Fruit fly (Drosophila melanogaster) whole organism, embryonic: ENCODE results near the gene TFAM.

ENCODE experiments used
- Abd-B ChIP-seq: fragments of 200-800 bp; sonication (Bioruptor generic); optimal IDR thresholded peaks from 2 replicates; lab custom pipeline; 2018; ENCODE audit warnings: missing biosample characterization, mild to moderate bottlenecking, missing genetic modification characterization, moderate library complexity
- Aef1 ChIP-seq: fragments of 200-800 bp; sonication (Bioruptor generic); IDR thresholded peaks from 3 replicates; pipeline ENCODE4 v1.3.6; 2022; ENCODE audit warnings: missing biosample characterization, missing genetic modification characterization
- Blimp-1 ChIP-seq: fragments of 200-800 bp; sonication (Bioruptor generic); optimal IDR thresholded peaks from 3 replicates; lab custom pipeline; 2018; ENCODE audit warnings: missing biosample characterization, missing genetic modification characterization, mild to moderate bottlenecking, moderate library complexity, missing genetic modification reagents
- CG18262 ChIP-seq: fragments of 200-800 bp; optimal IDR thresholded peaks from 3 replicates; lab custom pipeline; 2019; ENCODE audit warnings: missing biosample characterization, mild to moderate bottlenecking, missing genetic modification characterization, moderate library complexity
- Fer3 ChIP-seq: fragments of 200-800 bp; sonication (Bioruptor generic); optimal IDR thresholded peaks from 2 replicates; lab custom pipeline; 2018; ENCODE audit warnings: missing biosample characterization, mild to moderate bottlenecking, missing genetic modification characterization, moderate library complexity
- NfI ChIP-seq: fragments of 200-800 bp; sonication (Bioruptor generic); optimal IDR thresholded peaks from 3 replicates; lab custom pipeline; 2018; ENCODE audit warnings: missing biosample characterization, mild to moderate bottlenecking, missing genetic modification characterization, moderate library complexity
- Sin3A ChIP-seq: fragments of >200 bp; optimal IDR thresholded peaks from 2 replicates; lab custom pipeline; 2018
- bigmax ChIP-seq: fragments of 200-800 bp; sonication (Bioruptor generic); optimal IDR thresholded peaks from 2 replicates; lab custom pipeline; 2018; ENCODE audit warnings: missing biosample characterization, mild to moderate bottlenecking, missing genetic modification characterization
- eyg ChIP-seq: fragments of 200-800 bp; sonication (Bioruptor generic); optimal IDR thresholded peaks from 3 replicates; lab custom pipeline; 2016; ENCODE audit warnings: missing biosample characterization, missing genetic modification characterization
- nau ChIP-seq: fragments of 200-800 bp; sonication (Bioruptor generic); optimal IDR thresholded peaks from 3 replicates; lab custom pipeline; 2017; ENCODE audit warnings: missing biosample characterization, mild to moderate bottlenecking, missing genetic modification characterization, missing genetic modification reagents
- trem ChIP-seq: fragments of 200-800 bp; optimal IDR thresholded peaks from 3 replicates; lab custom pipeline; 2019; ENCODE audit warnings: missing biosample characterization, mild to moderate bottlenecking, missing genetic modification characterization, moderate library complexity

DNA sequence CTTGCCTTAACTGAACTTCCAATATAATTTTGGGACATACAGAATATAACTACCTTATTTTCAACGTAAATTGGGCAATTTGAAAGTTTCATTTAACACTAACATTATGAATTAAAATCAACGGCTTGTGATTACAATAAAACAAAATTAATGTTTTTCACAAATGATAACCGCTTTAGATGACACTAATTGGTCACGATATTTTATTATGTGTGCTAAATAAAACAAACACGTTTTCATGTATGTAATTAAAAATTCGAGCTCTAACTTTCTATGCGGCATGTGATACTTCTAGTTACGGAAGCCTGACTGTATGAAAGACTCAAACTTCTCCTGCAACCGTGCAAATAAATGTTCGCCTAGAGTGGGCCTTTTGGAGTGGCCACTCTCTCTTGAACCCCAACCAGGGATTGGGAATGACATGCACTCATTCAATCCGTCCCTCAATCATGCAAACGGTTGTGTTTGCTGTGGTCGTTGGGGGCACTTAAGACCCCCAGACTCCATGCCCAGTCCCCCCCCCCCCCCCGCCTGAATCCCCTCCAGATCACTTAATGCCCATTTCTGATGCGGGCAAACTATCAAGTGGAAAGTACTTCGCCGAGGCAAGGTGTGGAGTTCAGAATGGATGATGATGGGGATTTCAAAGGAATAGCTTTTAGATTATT is 18.5 kb upstream of the TFAM start:
- no peak for TF ChIP-seq trem
- TF ChIP-seq Fer3: no peak
- no peak for TF ChIP-seq NfI (GFP tag; lab: Kevin White, UChicago)
- TF ChIP-seq Blimp-1 (GFP tag; lab: Kevin White, UChicago): no peak
- TF ChIP-seq CG18262: no peak
- TF ChIP-seq bigmax (GFP tag; lab: Kevin White, UChicago): no peak
- TF ChIP-seq eyg (GFP tag; lab: Kevin White, UChicago): no peak
- TF ChIP-seq Sin3A (lab: Kevin White, UChicago): no peak
- no peak for TF ChIP-seq Abd-B (GFP tag; lab: Kevin White, UChicago)
- TF ChIP-seq nau (GFP tag; lab: Kevin White, UChicago): no peak
- no peak for TF ChIP-seq Aef1 (GFP tag; lab: Robert Waterston, UW)
